Worm (Caenorhabditis elegans) whole organism, L4 larva: ENCODE measurements around the gene M02B1.4.
A peak's percentile ranks its signal among the peaks of the same experiment; 100 is the strongest.

Experiments used
- D1046.2 ChIP-seq: fragments of 200-800 bp; sonication (Bioruptor generic); IDR thresholded peaks from 2 replicates; pipeline ENCODE4 v1.3.6; 2022; ENCODE audit warnings: missing genetic modification characterization, missing compliant biosample characterization
- F10B5.3 ChIP-seq: sonication (generic microtip); optimal IDR thresholded peaks from 2 replicates; lab custom pipeline; 2016; ENCODE audit warnings: mild to moderate bottlenecking, missing genetic modification characterization, missing compliant biosample characterization
- F26F4.8 ChIP-seq: fragments of 200-800 bp; sonication (Bioruptor generic); conservative IDR thresholded peaks from 2 replicates; pipeline ENCODE4 v1.3.6; 2022; ENCODE audit warnings: missing genetic modification characterization, missing compliant biosample characterization
- T20F7.1 ChIP-seq: fragments of 200-800 bp; sonication (Bioruptor generic); optimal IDR thresholded peaks from 2 replicates; lab custom pipeline; 2018; ENCODE audit warnings: mild to moderate bottlenecking, missing genetic modification characterization, missing compliant biosample characterization
- Y105C5A.15 ChIP-seq: fragments of 200-800 bp; sonication (Bioruptor generic); IDR thresholded peaks from 2 replicates; pipeline ENCODE4 v1.3.6; 2022; ENCODE audit warnings: missing genetic modification characterization, missing compliant biosample characterization
- Y48G9A.11 ChIP-seq: fragments of 200-800 bp; sonication (Bioruptor generic); IDR thresholded peaks from 2 replicates; pipeline ENCODE4 v1.3.6; 2022; ENCODE audit warnings: missing genetic modification reagents, missing genetic modification characterization, missing compliant biosample characterization
- Y5F2A.4 ChIP-seq: fragments of 200-800 bp; sonication (Bioruptor generic); optimal IDR thresholded peaks from 2 replicates; lab custom pipeline; 2018; ENCODE audit warnings: mild to moderate bottlenecking, missing genetic modification characterization, missing compliant biosample characterization
- ZK337.2 ChIP-seq: fragments of 200-800 bp; sonication (Bioruptor generic); IDR thresholded peaks from 2 replicates; pipeline ENCODE4 v1.3.6; 2022; ENCODE audit warnings: missing genetic modification reagents, missing genetic modification characterization, missing compliant biosample characterization
- ZK546.5 ChIP-seq, 2 experiments: sonication (generic microtip); optimal IDR thresholded peaks; 2 replicates each; lab custom pipeline; 2017; ENCODE audit warnings: missing biosample characterization in 2 of 2, missing genetic modification characterization in 2 of 2
- aha-1 ChIP-seq: fragments of 150-350 bp; peaks from one replicate; lab custom pipeline; 2014; ENCODE audit warnings: missing biosample characterization, missing genetic modification characterization
- arid-1 ChIP-seq: fragments of 200-800 bp; sonication (Bioruptor generic); conservative IDR thresholded peaks from 2 replicates; pipeline ENCODE4 v1.3.6; 2022; ENCODE audit warnings: missing genetic modification reagents, missing genetic modification characterization, missing compliant biosample characterization
- attf-4 ChIP-seq: sonication (generic microtip); optimal IDR thresholded peaks from 3 replicates; lab custom pipeline; 2017; ENCODE audit warnings: missing biosample characterization, missing genetic modification characterization
- ceh-20 ChIP-seq: fragments of 200-800 bp; sonication (Bioruptor generic); IDR thresholded peaks from 2 replicates; pipeline ENCODE4 v1.3.6; 2022; ENCODE audit warnings: missing genetic modification reagents, missing genetic modification characterization, missing compliant biosample characterization
- ceh-44 ChIP-seq: fragments of 200-800 bp; sonication (Bioruptor generic); IDR thresholded peaks from 2 replicates; pipeline ENCODE4 v1.3.6; 2022; ENCODE audit warnings: missing genetic modification reagents, missing genetic modification characterization, missing compliant biosample characterization
- ceh-62 ChIP-seq: sonication (generic microtip); optimal IDR thresholded peaks from 2 replicates; lab custom pipeline; 2017; ENCODE audit warnings: missing biosample characterization, missing genetic modification characterization
- ces-1 ChIP-seq: fragments of 150-350 bp; sonication (generic microtip); optimal IDR thresholded peaks from 4 replicates; lab custom pipeline; 2014; ENCODE audit warnings: missing biosample characterization, missing genetic modification reagents, missing genetic modification characterization
- ctbp-1 ChIP-seq: fragments of 200-800 bp; sonication (Bioruptor generic); IDR thresholded peaks from 2 replicates; pipeline ENCODE4 v1.3.6; 2022; ENCODE audit warnings: missing genetic modification reagents, missing genetic modification characterization, missing compliant biosample characterization
- daf-16 ChIP-seq, 3 experiments: sonication (generic microtip); optimal IDR thresholded peaks; 2 replicates each; lab custom pipeline; 2016 to 2017; ENCODE audit warnings: missing genetic modification characterization in 3 of 3, missing genetic modification reagents in 3 of 3, mild to moderate bottlenecking in 2 of 3, missing compliant biosample characterization in 2 of 3, missing biosample characterization in 1 of 3, moderate library complexity in 1 of 3
- daf-19 ChIP-seq: fragments of 200-800 bp; sonication (Bioruptor generic); conservative IDR thresholded peaks from 2 replicates; pipeline ENCODE4 v1.3.6; 2022; ENCODE audit warnings: missing genetic modification characterization, missing compliant biosample characterization
- dmd-6 ChIP-seq: fragments of 200-800 bp; sonication (Bioruptor generic); IDR thresholded peaks from 2 replicates; pipeline ENCODE4 v1.3.6; 2022; ENCODE audit warnings: missing genetic modification reagents, missing genetic modification characterization, missing compliant biosample characterization
- dmd-8 ChIP-seq: fragments of 200-800 bp; sonication (Bioruptor generic); IDR thresholded peaks from 2 replicates; pipeline ENCODE4 v1.3.6; 2022; ENCODE audit warnings: missing genetic modification characterization, missing compliant biosample characterization
- egl-27 ChIP-seq: sonication (generic microtip); optimal IDR thresholded peaks from 3 replicates; lab custom pipeline; 2017; ENCODE audit warnings: missing biosample characterization, missing genetic modification reagents, missing genetic modification characterization
- egl-43 ChIP-seq: fragments of 200-800 bp; sonication (Bioruptor generic); IDR thresholded peaks from 2 replicates; pipeline ENCODE4 v1.3.6; 2022; ENCODE audit warnings: missing genetic modification reagents, missing genetic modification characterization, missing compliant biosample characterization
- fos-1 ChIP-seq: fragments of 150-350 bp; optimal IDR thresholded peaks from 2 replicates; lab custom pipeline; 2014; ENCODE audit warnings: missing biosample characterization, missing genetic modification characterization
- hlh-30 ChIP-seq: sonication (generic microtip); optimal IDR thresholded peaks from 2 replicates; lab custom pipeline; 2017; ENCODE audit warnings: antibody characterized with exemption, mild to moderate bottlenecking, missing genetic modification characterization, missing compliant biosample characterization; ENCODE audit not compliant: insufficient read depth
- jun-1 ChIP-seq: fragments of 150-350 bp; optimal IDR thresholded peaks from 2 replicates; lab custom pipeline; 2014; ENCODE audit warnings: missing biosample characterization, missing genetic modification reagents, missing genetic modification characterization
- lin-29 ChIP-seq: fragments of 200-800 bp; sonication (Bioruptor generic); IDR thresholded peaks from 2 replicates; pipeline ENCODE4 v1.3.6; 2022; ENCODE audit warnings: missing genetic modification reagents, missing genetic modification characterization, missing compliant biosample characterization
- lin-39 ChIP-seq: fragments of 150-350 bp; optimal IDR thresholded peaks from 2 replicates; lab custom pipeline; 2014; ENCODE audit warnings: missing biosample characterization, missing genetic modification reagents, missing genetic modification characterization
- lir-3 ChIP-seq: sonication (generic microtip); optimal IDR thresholded peaks from 2 replicates; lab custom pipeline; 2016; ENCODE audit warnings: mild to moderate bottlenecking, missing genetic modification characterization, missing compliant biosample characterization
- madf-9 ChIP-seq: fragments of 200-800 bp; sonication (Bioruptor generic); conservative IDR thresholded peaks from 2 replicates; pipeline ENCODE4 v1.3.6; 2022; ENCODE audit warnings: missing genetic modification reagents, missing genetic modification characterization, missing compliant biosample characterization
- mdl-1 ChIP-seq, 2 experiments: fragments of 150-350 bp in 1 of 2; sonication (generic microtip) in 1 of 2; optimal IDR thresholded peaks; 2 replicates each; lab custom pipeline; 2014 to 2017; ENCODE audit warnings: missing biosample characterization in 2 of 2, missing genetic modification characterization in 2 of 2
- mes-2 ChIP-seq: sonication (generic microtip); optimal IDR thresholded peaks from 2 replicates; lab custom pipeline; 2016; ENCODE audit warnings: missing genotype, mild to moderate bottlenecking, missing genetic modification characterization, missing compliant biosample characterization; ENCODE audit not compliant: poor library complexity, severe bottlenecking
- mxl-2 ChIP-seq: fragments of 200-800 bp; sonication (Bioruptor generic); conservative IDR thresholded peaks from 2 replicates; pipeline ENCODE4 v1.3.6; 2022; ENCODE audit warnings: missing genetic modification reagents, missing genetic modification characterization, missing compliant biosample characterization
- nhr-25 ChIP-seq: sonication (generic microtip); optimal IDR thresholded peaks from 2 replicates; lab custom pipeline; 2017; ENCODE audit warnings: missing genetic modification characterization, mild to moderate bottlenecking, missing compliant biosample characterization, antibody characterized with exemption, moderate library complexity, borderline replicate concordance; ENCODE audit not compliant: insufficient read depth
- nhr-28 ChIP-seq: fragments of 150-350 bp; optimal IDR thresholded peaks from 2 replicates; lab custom pipeline; 2014; ENCODE audit warnings: missing biosample characterization, missing genetic modification characterization
- nhr-42 ChIP-seq: fragments of 200-800 bp; sonication (Bioruptor generic); IDR thresholded peaks from 2 replicates; pipeline ENCODE4 v1.3.6; 2022; ENCODE audit warnings: missing genetic modification characterization, missing compliant biosample characterization
- nhr-48 ChIP-seq: sonication (generic microtip); optimal IDR thresholded peaks from 2 replicates; lab custom pipeline; 2016; ENCODE audit warnings: mild to moderate bottlenecking, missing genetic modification characterization, missing compliant biosample characterization
- nhr-6 ChIP-seq: fragments of 150-350 bp; optimal IDR thresholded peaks from 2 replicates; lab custom pipeline; 2014; ENCODE audit warnings: missing biosample characterization, missing genetic modification characterization
- nhr-76 ChIP-seq: fragments of 150-350 bp; optimal IDR thresholded peaks from 2 replicates; lab custom pipeline; 2014; ENCODE audit warnings: missing biosample characterization, missing genetic modification characterization
- nhr-77 ChIP-seq: fragments of 150-350 bp; optimal IDR thresholded peaks from 2 replicates; lab custom pipeline; 2014; ENCODE audit warnings: missing biosample characterization, missing genetic modification characterization
- pha-4 ChIP-seq, 2 experiments: fragments of 150-350 bp in 1 of 2; fragments of 200-800 bp in 1 of 2; sonication (Bioruptor generic) in 1 of 2; IDR thresholded peaks in 1 of 2; optimal IDR thresholded peaks in 1 of 2; 2 replicates each; pipeline versions ENCODE4 v1.3.6 to Lab custom; 2014 to 2022; ENCODE audit warnings: missing genetic modification characterization in 2 of 2, missing genetic modification reagents in 2 of 2, missing biosample characterization in 1 of 2, missing compliant biosample characterization in 1 of 2
- pqm-1 ChIP-seq: sonication (generic microtip); optimal IDR thresholded peaks from 2 replicates; lab custom pipeline; 2017; ENCODE audit warnings: missing biosample characterization, missing genetic modification characterization
- rbr-2 ChIP-seq: sonication (generic microtip); optimal IDR thresholded peaks from 2 replicates; lab custom pipeline; 2016; ENCODE audit warnings: missing genotype, missing genetic modification characterization, missing compliant biosample characterization
- sdz-12 ChIP-seq: fragments of 200-800 bp; sonication (Bioruptor generic); optimal IDR thresholded peaks from 2 replicates; lab custom pipeline; 2018; ENCODE audit warnings: mild to moderate bottlenecking, missing genetic modification characterization, missing compliant biosample characterization
- snpc-1.2 ChIP-seq: fragments of 200-800 bp; sonication (Bioruptor generic); IDR thresholded peaks from 2 replicates; pipeline ENCODE4 v1.3.6; 2022; ENCODE audit warnings: missing genetic modification reagents, missing genetic modification characterization, missing compliant biosample characterization
- tra-1 ChIP-seq: fragments of 200-800 bp; sonication (Bioruptor generic); IDR thresholded peaks from 2 replicates; pipeline ENCODE4 v1.3.6; 2022; ENCODE audit warnings: missing genetic modification reagents, missing genetic modification characterization, missing compliant biosample characterization
- vab-7 ChIP-seq: fragments of 200-800 bp; sonication (Bioruptor generic); IDR thresholded peaks from 2 replicates; pipeline ENCODE4 v1.3.6; 2022; ENCODE audit warnings: missing genetic modification reagents, missing genetic modification characterization, missing compliant biosample characterization
- zag-1 ChIP-seq: fragments of 150-350 bp; optimal IDR thresholded peaks from 2 replicates; lab custom pipeline; 2014; ENCODE audit warnings: missing biosample characterization, missing genetic modification characterization
- zfp-3 ChIP-seq: fragments of 200-800 bp; sonication (Bioruptor generic); conservative IDR thresholded peaks from 2 replicates; pipeline ENCODE4 v1.3.6; 2022; ENCODE audit warnings: missing genetic modification reagents, missing genetic modification characterization, missing compliant biosample characterization
- zip-11 ChIP-seq: fragments of 200-800 bp; sonication (Bioruptor generic); IDR thresholded peaks from 2 replicates; pipeline ENCODE4 v1.3.6; 2022; ENCODE audit warnings: missing genetic modification characterization, missing compliant biosample characterization
- zip-2 ChIP-seq: fragments of 150-350 bp; optimal IDR thresholded peaks from 2 replicates; lab custom pipeline; 2014; ENCODE audit warnings: missing biosample characterization, missing genetic modification characterization

Gene M02B1.4

ce11 chrIV:12840348-12840747 lies 15.2 kb upstream of the M02B1.4 start (continued):
- TF ChIP-seq zip-11 (GFP tag; lab: Robert Waterston, UW): no peak
- no peak for TF ChIP-seq nhr-42 (GFP tag; lab: Robert Waterston, UW)
- TF ChIP-seq ZK546.5 (tag; optimal IDR thresholded peaks at IDR 0.05; lab: Kevin White, UChicago): no peak
- no peak for TF ChIP-seq pqm-1 (tag; lab: Kevin White, UChicago)
- TF ChIP-seq tra-1: no peak
- TF ChIP-seq nhr-25 (tag; lab: Kevin White, UChicago): no peak
- no peak for TF ChIP-seq pha-4 (GFP tag; IDR thresholded peaks at IDR 0.05; lab: Robert Waterston, UW)
- peak; percentile 36 for TF ChIP-seq pha-4 (tag; optimal IDR thresholded peaks at IDR 0.05; lab: Kevin White, UChicago)
- TF ChIP-seq zip-2 (tag; lab: Kevin White, UChicago): no peak
- no peak for TF ChIP-seq lin-29
- TF ChIP-seq madf-9 (GFP tag; lab: Robert Waterston, UW): no peak
- TF ChIP-seq vab-7 (GFP tag; lab: Robert Waterston, UW): no peak
- no peak for TF ChIP-seq Y5F2A.4 (GFP tag; lab: Kevin White, UChicago)
- TF ChIP-seq mdl-1 (tag; optimal IDR thresholded peaks at IDR 0.05; lab: Kevin White, UChicago): peak in 1 of 2 experiments; percentile 37
- no peak for TF ChIP-seq ceh-20 (GFP tag; lab: Robert Waterston, UW)
- no peak for TF ChIP-seq ctbp-1 (GFP tag; lab: Robert Waterston, UW)
- TF ChIP-seq daf-16 (GFP tag; optimal IDR thresholded peaks at IDR 0.05; lab: Kevin White, UChicago): no peak
- TF ChIP-seq daf-16 (tag; optimal IDR thresholded peaks at IDR 0.05; lab: Kevin White, UChicago): no peak
- TF ChIP-seq F10B5.3 (tag; lab: Kevin White, UChicago): no peak
- 0 out of 2 replicates have a peak, but pooled peaks have one; percentile 19 for TF ChIP-seq snpc-1.2 (GFP tag; lab: Robert Waterston, UW)
- TF ChIP-seq mxl-2 (GFP tag; lab: Robert Waterston, UW): no peak
- no peak for TF ChIP-seq lir-3 (tag; lab: Kevin White, UChicago)
- TF ChIP-seq T20F7.1 (GFP tag; lab: Kevin White, UChicago): no peak
- TF ChIP-seq nhr-77: no peak
- 0 out of 2 replicates have a peak, but pooled peaks have one; percentile 26 for TF ChIP-seq dmd-6 (GFP tag; lab: Robert Waterston, UW)
- TF ChIP-seq arid-1 (GFP tag; lab: Robert Waterston, UW): 0 out of 2 replicates have a peak, but pooled peaks have one; percentile 28
- TF ChIP-seq zfp-3 (GFP tag; lab: Robert Waterston, UW): no peak
- no peak for TF ChIP-seq Y105C5A.15
- TF ChIP-seq ceh-44: no peak
- no peak for TF ChIP-seq D1046.2 (GFP tag; lab: Robert Waterston, UW)
- TF ChIP-seq hlh-30 (tag; lab: Kevin White, UChicago): peak; percentile 26
- TF ChIP-seq lin-39: no peak
- TF ChIP-seq egl-43 (GFP tag; lab: Robert Waterston, UW): no peak
- TF ChIP-seq jun-1 (tag; lab: Kevin White, UChicago): no peak
- no peak for TF ChIP-seq daf-19 (GFP tag; lab: Robert Waterston, UW)
- peak; percentile 64 for TF ChIP-seq nhr-28
- TF ChIP-seq ces-1 (GFP tag; lab: Kevin White, UChicago): no peak
- TF ChIP-seq nhr-76 (tag; lab: Kevin White, UChicago): no peak
- TF ChIP-seq sdz-12: no peak
- no peak for TF ChIP-seq fos-1 (tag; lab: Kevin White, UChicago)
- TF ChIP-seq F26F4.8 (GFP tag; lab: Robert Waterston, UW): no peak
- no peak for TF ChIP-seq attf-4 (tag; lab: Kevin White, UChicago)
- no peak for TF ChIP-seq egl-27 (tag; lab: Kevin White, UChicago)
- TF ChIP-seq nhr-6 (tag; lab: Kevin White, UChicago): no peak
- TF ChIP-seq ZK337.2 (GFP tag; lab: Robert Waterston, UW): no peak
- TF ChIP-seq nhr-48 (tag; lab: Kevin White, UChicago): no peak
- TF ChIP-seq aha-1: no peak
- no peak for TF ChIP-seq dmd-8
- TF ChIP-seq Y48G9A.11: no peak
- peak; percentile 19 for TF ChIP-seq rbr-2 (tag; lab: Kevin White, UChicago)
- TF ChIP-seq mes-2 (tag; lab: Kevin White, UChicago): peak; percentile 54
- no peak for TF ChIP-seq ceh-62 (tag; lab: Kevin White, UChicago)
- TF ChIP-seq zag-1 (tag; lab: Kevin White, UChicago): no peak
